Fruit fly (Drosophila melanogaster) whole organism, embryonic: ENCODE data around the gene Pdcd4.
A peak's percentile ranks its signal among the peaks of the same experiment; 100 is the strongest.

Source experiments
- Ada2b ChIP-seq: fragments of 200-800 bp; sonication (Bioruptor generic); IDR thresholded peaks from 2 replicates; pipeline ENCODE4 v1.3.6; 2022; ENCODE audit warnings: missing biosample characterization, missing genetic modification characterization
- Asciz ChIP-seq: fragments of 200-800 bp; sonication (Bioruptor generic); optimal IDR thresholded peaks from 2 replicates; lab custom pipeline; 2017; ENCODE audit warnings: missing biosample characterization, mild to moderate bottlenecking, missing genetic modification characterization, missing genetic modification reagents
- Awh ChIP-seq: fragments of 200-800 bp; sonication (Bioruptor generic); IDR thresholded peaks from 2 replicates; pipeline ENCODE4, ENCODE4 v1.3.6; 2022; ENCODE audit warnings: missing biosample characterization, missing genetic modification characterization
- B-H2 ChIP-seq: fragments of 200-800 bp; sonication (Bioruptor generic); optimal IDR thresholded peaks from 2 replicates; lab custom pipeline; 2018; ENCODE audit warnings: missing biosample characterization, mild to moderate bottlenecking, missing genetic modification characterization
- CG10267 ChIP-seq: fragments of 200-800 bp; sonication (Bioruptor generic); optimal IDR thresholded peaks from 2 replicates; lab custom pipeline; 2018; ENCODE audit warnings: missing biosample characterization, mild to moderate bottlenecking, missing genetic modification characterization, moderate library complexity
- CG10543 ChIP-seq: fragments of 200-800 bp; sonication (Bioruptor generic); optimal IDR thresholded peaks from 3 replicates; lab custom pipeline; 2017; ENCODE audit warnings: missing biosample characterization, mild to moderate bottlenecking, missing genetic modification characterization, moderate library complexity
- CG12104 ChIP-seq: fragments of 200-800 bp; sonication (Bioruptor generic); optimal IDR thresholded peaks from 3 replicates; lab custom pipeline; 2016; ENCODE audit warnings: missing biosample characterization, missing genetic modification characterization
- CG12659 ChIP-seq: fragments of 200-800 bp; sonication (Bioruptor generic); optimal IDR thresholded peaks from 3 replicates; lab custom pipeline; 2017; ENCODE audit warnings: mild to moderate bottlenecking, missing biosample characterization, missing genetic modification reagents, missing genetic modification characterization
- CG13296 ChIP-seq: fragments of 200-800 bp; sonication (Bioruptor generic); optimal IDR thresholded peaks from 3 replicates; lab custom pipeline; 2018; ENCODE audit warnings: missing biosample characterization, mild to moderate bottlenecking, missing genetic modification characterization
- CG14050 ChIP-seq: fragments of 200-800 bp; sonication (Bioruptor generic); IDR thresholded peaks from 3 replicates; pipeline ENCODE4 v1.3.6; 2022; ENCODE audit warnings: missing biosample characterization, missing genetic modification characterization
- CG2202 ChIP-seq: fragments of 200-800 bp; sonication (Bioruptor generic); optimal IDR thresholded peaks from 2 replicates; lab custom pipeline; 2018; ENCODE audit warnings: missing biosample characterization, mild to moderate bottlenecking, missing genetic modification characterization
- CG34422 ChIP-seq: fragments of 200-800 bp; sonication (Bioruptor generic); IDR thresholded peaks from 3 replicates; pipeline ENCODE4 v1.3.6; 2022; ENCODE audit warnings: missing biosample characterization, missing genetic modification characterization
- CG7357 ChIP-seq: fragments of 200-800 bp; sonication (Bioruptor generic); IDR thresholded peaks from 3 replicates; pipeline ENCODE4 v1.3.6; 2022; ENCODE audit warnings: missing biosample characterization, missing genetic modification characterization
- CG9727 ChIP-seq: fragments of 200-800 bp; sonication (Bioruptor generic); optimal IDR thresholded peaks from 3 replicates; lab custom pipeline; 2017; ENCODE audit warnings: missing biosample characterization, mild to moderate bottlenecking, missing genetic modification characterization
- Camta ChIP-seq: fragments of 200-800 bp; sonication (Bioruptor generic); optimal IDR thresholded peaks from 2 replicates; lab custom pipeline; 2016; ENCODE audit warnings: missing biosample characterization, missing genetic modification characterization
- CrebB ChIP-seq: fragments of 200-800 bp; sonication (Bioruptor generic); optimal IDR thresholded peaks from 3 replicates; lab custom pipeline; 2018; ENCODE audit warnings: missing biosample characterization, mild to moderate bottlenecking, missing genetic modification characterization
- D19A ChIP-seq: fragments of 200-800 bp; optimal IDR thresholded peaks from 3 replicates; lab custom pipeline; 2019; ENCODE audit warnings: missing biosample characterization, mild to moderate bottlenecking, missing genetic modification characterization, moderate library complexity
- Dbx ChIP-seq: fragments of 200-800 bp; sonication (Bioruptor generic); IDR thresholded peaks from 3 replicates; pipeline ENCODE4 v1.3.6; 2022; ENCODE audit warnings: missing biosample characterization, missing genetic modification characterization
- Dip3 ChIP-seq: fragments of 200-800 bp; sonication (Bioruptor generic); optimal IDR thresholded peaks from 3 replicates; lab custom pipeline; 2016; ENCODE audit warnings: missing biosample characterization, missing genetic modification characterization
- Dll ChIP-seq: fragments of 200-800 bp; sonication (Bioruptor generic); IDR thresholded peaks from 4 replicates; pipeline ENCODE4 v1.3.6; 2022; ENCODE audit warnings: missing biosample characterization, missing genetic modification characterization; ENCODE audit not compliant: partially characterized antibody
- GATAe ChIP-seq: fragments of 200-800 bp; sonication (Bioruptor generic); conservative IDR thresholded peaks from 2 replicates; pipeline ENCODE4 v1.3.6; 2022; ENCODE audit warnings: missing biosample characterization, missing genetic modification characterization
- Gsc ChIP-seq: fragments of 200-800 bp; sonication (Bioruptor generic); IDR thresholded peaks from 2 replicates; pipeline ENCODE4 v1.3.6; 2022; ENCODE audit warnings: missing biosample characterization, missing genetic modification characterization
- HLH3B ChIP-seq: fragments of 200-800 bp; sonication (Bioruptor generic); IDR thresholded peaks from 2 replicates; pipeline ENCODE4 v1.3.6; 2022; ENCODE audit warnings: missing biosample characterization, missing genetic modification characterization
- Hmr ChIP-seq: fragments of 200-800 bp; sonication (Bioruptor generic); optimal IDR thresholded peaks from 3 replicates; lab custom pipeline; 2017; ENCODE audit warnings: mild to moderate bottlenecking, missing biosample characterization, missing genetic modification reagents, missing genetic modification characterization
- Mes4 ChIP-seq: fragments of 200-800 bp; sonication (Bioruptor generic); optimal IDR thresholded peaks from 2 replicates; lab custom pipeline; 2016; ENCODE audit warnings: missing biosample characterization, missing genetic modification characterization
- Nf-YB ChIP-seq: fragments of 200-800 bp; sonication (Bioruptor generic); optimal IDR thresholded peaks from 3 replicates; lab custom pipeline; 2019; ENCODE audit warnings: missing biosample characterization, mild to moderate bottlenecking, missing genetic modification characterization, moderate library complexity
- Sox100B ChIP-seq: fragments of 200-800 bp; sonication (Bioruptor generic); optimal IDR thresholded peaks from 3 replicates; lab custom pipeline; 2018; ENCODE audit warnings: missing biosample characterization, mild to moderate bottlenecking, missing genetic modification characterization
- Sry-β ChIP-seq: fragments of 200-800 bp; sonication (Bioruptor generic); optimal IDR thresholded peaks from 2 replicates; lab custom pipeline; 2018; ENCODE audit warnings: missing biosample characterization, mild to moderate bottlenecking, missing genetic modification characterization, moderate library complexity
- ap ChIP-seq: fragments of 200-800 bp; sonication (Bioruptor generic); IDR thresholded peaks from 2 replicates; pipeline ENCODE4 v1.3.6; 2022; ENCODE audit warnings: missing biosample characterization, missing genetic modification characterization
- ase ChIP-seq: fragments of 200-800 bp; sonication (Bioruptor generic); IDR thresholded peaks from 3 replicates; pipeline ENCODE4 v1.3.6; 2022; ENCODE audit warnings: missing biosample characterization, missing genetic modification characterization
- bbx ChIP-seq: fragments of 200-800 bp; sonication (Bioruptor generic); IDR thresholded peaks from 2 replicates; pipeline ENCODE4 v1.3.6; 2022; ENCODE audit warnings: missing biosample characterization, missing genetic modification characterization; ENCODE audit not compliant: partially characterized antibody
- dan ChIP-seq: fragments of 200-800 bp; sonication (Bioruptor generic); IDR thresholded peaks from 2 replicates; pipeline ENCODE4 v1.3.6; 2022; ENCODE audit warnings: missing biosample characterization, missing genetic modification characterization
- dpn ChIP-seq, 2 experiments: fragments of 200-800 bp; sonication (Bioruptor generic); optimal IDR thresholded peaks; 3 replicates each; lab custom pipeline; 2016; ENCODE audit warnings: missing biosample characterization in 2 of 2, missing genetic modification characterization in 2 of 2
- ems ChIP-seq: fragments of 200-800 bp; sonication (Bioruptor generic); optimal IDR thresholded peaks from 3 replicates; lab custom pipeline; 2016; ENCODE audit warnings: missing biosample characterization, missing genetic modification characterization
- esg ChIP-seq: fragments of 200-800 bp; sonication (Bioruptor generic); conservative IDR thresholded peaks from 2 replicates; pipeline ENCODE4 v1.3.6; 2022; ENCODE audit warnings: missing biosample characterization, missing genetic modification characterization
- eve ChIP-seq, 2 experiments: fragments of >200 bp; optimal IDR thresholded peaks; 2 replicates each; lab custom pipeline; 2017; ENCODE audit warnings: missing biosample characterization in 2 of 2, missing genetic modification characterization in 2 of 2
- exex ChIP-seq: fragments of 200-800 bp; sonication (Bioruptor generic); optimal IDR thresholded peaks from 4 replicates; lab custom pipeline; 2018; ENCODE audit warnings: missing biosample characterization, mild to moderate bottlenecking, missing genetic modification characterization, moderate library complexity
- hkb ChIP-seq, 2 experiments: fragments of 200-800 bp in 1 of 2; fragments of >200 bp in 1 of 2; sonication (Bioruptor generic) in 1 of 2; IDR thresholded peaks in 1 of 2; optimal IDR thresholded peaks in 1 of 2; 2 replicates each; pipeline versions ENCODE4 v1.3.6 to Lab custom; 2017 to 2022; ENCODE audit warnings: missing biosample characterization in 1 of 2, missing genetic modification characterization in 1 of 2
- lilli ChIP-seq: fragments of 200-800 bp; sonication (Bioruptor generic); optimal IDR thresholded peaks from 3 replicates; lab custom pipeline; 2016; ENCODE audit warnings: missing biosample characterization, missing genetic modification characterization
- mld ChIP-seq: fragments of 200-800 bp; sonication (Bioruptor generic); IDR thresholded peaks from 3 replicates; pipeline ENCODE4 v1.3.6; 2022; ENCODE audit warnings: missing biosample characterization, missing genetic modification characterization; ENCODE audit not compliant: partially characterized antibody
- p53 ChIP-seq: fragments of 200-800 bp; sonication (Bioruptor generic); optimal IDR thresholded peaks from 2 replicates; lab custom pipeline; 2016; ENCODE audit warnings: missing biosample characterization, missing genetic modification characterization
- ranshi ChIP-seq: fragments of 200-800 bp; sonication (Bioruptor generic); IDR thresholded peaks from 2 replicates; pipeline ENCODE4 v1.3.6; 2022; ENCODE audit warnings: missing biosample characterization, missing genetic modification characterization
- sc ChIP-seq, 3 experiments: fragments of >200 bp in 2 of 3; fragments of 200-800 bp in 1 of 3; sonication (Bioruptor generic) in 1 of 3; optimal IDR thresholded peaks; 2 replicates in 2 of 3; 3 replicates in 1 of 3; lab custom pipeline; 2017; ENCODE audit warnings: mild to moderate bottlenecking in 1 of 3, missing biosample characterization in 1 of 3, missing genetic modification characterization in 1 of 3, missing genetic modification reagents in 1 of 3
- schlank ChIP-seq: fragments of 200-800 bp; sonication (Bioruptor generic); optimal IDR thresholded peaks from 2 replicates; lab custom pipeline; 2018; ENCODE audit warnings: missing biosample characterization, mild to moderate bottlenecking, missing genetic modification characterization
- ssp ChIP-seq: fragments of 200-800 bp; sonication (Bioruptor generic); IDR thresholded peaks from 2 replicates; pipeline ENCODE4 v1.3.6; 2022; ENCODE audit warnings: missing biosample characterization, missing genetic modification characterization
- trem ChIP-seq: fragments of 200-800 bp; optimal IDR thresholded peaks from 3 replicates; lab custom pipeline; 2019; ENCODE audit warnings: missing biosample characterization, mild to moderate bottlenecking, missing genetic modification characterization, moderate library complexity
- unpg ChIP-seq: fragments of 200-800 bp; sonication (Bioruptor generic); optimal IDR thresholded peaks from 3 replicates; lab custom pipeline; 2018; ENCODE audit warnings: missing biosample characterization, mild to moderate bottlenecking, missing genetic modification characterization, moderate library complexity
- usp ChIP-seq: fragments of >200 bp; optimal IDR thresholded peaks from 2 replicates; lab custom pipeline; 2017; ENCODE audit warnings: missing biosample characterization, missing genetic modification characterization
- wor ChIP-seq: fragments of 200-800 bp; sonication (Bioruptor generic); IDR thresholded peaks from 2 replicates; pipeline ENCODE4 v1.3.6; 2022; ENCODE audit warnings: missing biosample characterization, missing genetic modification characterization

Pdcd4 gene

dm6 chrX:13762372-13762883, 7.2 kb upstream of the Pdcd4 start, which contains the start of gene rdgB (continued):
- TF ChIP-seq dpn (GFP tag; optimal IDR thresholded peaks at IDR 0.05; lab: Kevin White, UChicago) (peak; percentile 32 to 75), ems (peak; percentile 21), sc (optimal IDR thresholded peaks at IDR 0.05; lab: Kevin White, UChicago) (no peak), sc (GFP tag; optimal IDR thresholded peaks at IDR 0.05; lab: Kevin White, UChicago) (peak; percentile 60), CG13296 (GFP tag; lab: Kevin White, UChicago) (peak; percentile 84), CG7357 (GFP tag; lab: Robert Waterston, UW) (peak; percentile 60; the same call in 2 of the 3 replicates), schlank (tag; lab: Kevin White, UChicago) (peak; percentile 3), trem (tag; lab: Kevin White, UChicago) (peak; percentile 36), CG12104 (GFP tag; lab: Kevin White, UChicago) (peak; percentile 69), Camta (GFP tag; lab: Kevin White, UChicago) (no peak), usp (no peak), Sry-β (GFP tag; lab: Kevin White, UChicago) (no peak), Sox100B (GFP tag; lab: Kevin White, UChicago) (peak; percentile 92), wor (GFP tag; lab: Robert Waterston, UW) (peak; percentile 67), mld (no peak), Asciz (GFP tag; lab: Kevin White, UChicago) (peak; percentile 72), Dbx (GFP tag; lab: Robert Waterston, UW) (peak; percentile 76; the same call in 2 of the 3 replicates), CG9727 (GFP tag; lab: Kevin White, UChicago) (peak; percentile 75), hkb (optimal IDR thresholded peaks at IDR 0.05; lab: Kevin White, UChicago) (no peak), hkb (GFP tag; IDR thresholded peaks at IDR 0.05; lab: Robert Waterston, UW) (peak; percentile 82), D19A (tag; lab: Kevin White, UChicago) (peak; percentile 60), Mes4 (no peak), exex (tag; lab: Kevin White, UChicago) (peak; percentile 32), dan (GFP tag; lab: Robert Waterston, UW) (no peak), ssp (peak; percentile 68), ap (GFP tag; lab: Robert Waterston, UW) (0 out of 2 replicates have a peak, but pooled peaks have one; percentile 14), bbx (GFP tag; lab: Robert Waterston, UW) (peak; percentile 53; the same call in 1 of the 2 replicates), GATAe (no peak), CG10543 (peak; percentile 89), ase (GFP tag; lab: Robert Waterston, UW) (0 out of 3 replicates have a peak, but pooled peaks have one; percentile 40), Dip3 (peak; percentile 42), CG10267 (tag; lab: Kevin White, UChicago) (peak; percentile 66), esg (0 out of 2 replicates have a peak, but pooled peaks have one; percentile 44), unpg (peak; percentile 65), CG14050 (GFP tag; lab: Robert Waterston, UW) (0 out of 3 replicates have a peak, but pooled peaks have one; percentile 18), Gsc (GFP tag; lab: Robert Waterston, UW) (0 out of 2 replicates have a peak, but pooled peaks have one; percentile 29), HLH3B (peak; percentile 72), CG34422 (GFP tag; lab: Robert Waterston, UW) (peak; percentile 38; the same call in 1 of the 3 replicates), B-H2 (GFP tag; lab: Kevin White, UChicago) (peak; percentile 78), CG12659 (GFP tag; lab: Kevin White, UChicago) (peak; percentile 87), ranshi (peak; percentile 65; the same call in 1 of the 2 replicates), lilli (GFP tag; lab: Kevin White, UChicago) (peak; percentile 67), Hmr (GFP tag; lab: Kevin White, UChicago) (peak; percentile 83), CrebB (no peak), p53 (GFP tag; lab: Kevin White, UChicago) (no peak), Nf-YB (peak; percentile 56), CG2202 (tag; lab: Kevin White, UChicago) (no peak), Ada2b (peak; percentile 58), Dll (no peak), Awh (GFP tag; lab: Robert Waterston, UW) (no peak), eve (GFP tag; optimal IDR thresholded peaks at IDR 0.05; lab: Kevin White, UChicago) (peak in 1 of 2 experiments; percentile 92)
